Fruit fly (Drosophila melanogaster): ENCODE results near the gene lectin-22C.

Gene lectin-22C

dm6 chr2L:2013836-2014434 is 23.1 kb downstream of the lectin-22C start:
- TF ChIP-seq noc (tag; optimal IDR thresholded peaks at IDR 0.05) = no peak

DNA sequence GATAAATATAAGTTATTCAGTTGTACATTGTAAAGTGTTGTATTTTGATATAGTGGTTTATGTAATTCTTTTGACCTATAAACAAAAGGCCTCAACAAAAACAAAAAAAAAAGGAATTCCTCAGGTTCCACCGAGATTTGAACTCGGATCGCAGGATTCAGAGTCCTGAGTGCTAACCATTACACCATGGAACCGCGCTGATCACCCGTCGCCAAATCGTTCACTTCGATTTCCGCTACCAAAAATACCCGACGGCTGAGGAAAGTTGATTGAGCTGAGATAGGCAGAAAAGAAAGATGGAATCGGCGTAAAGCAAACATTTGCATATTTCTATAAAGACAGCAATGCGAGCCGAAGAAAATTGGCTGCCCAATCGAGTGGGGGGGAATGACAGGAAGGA is 24.0 kb downstream of the lectin-22C start:
- TF ChIP-seq noc (tag; optimal IDR thresholded peaks at IDR 0.05) = no peak

DNA sequence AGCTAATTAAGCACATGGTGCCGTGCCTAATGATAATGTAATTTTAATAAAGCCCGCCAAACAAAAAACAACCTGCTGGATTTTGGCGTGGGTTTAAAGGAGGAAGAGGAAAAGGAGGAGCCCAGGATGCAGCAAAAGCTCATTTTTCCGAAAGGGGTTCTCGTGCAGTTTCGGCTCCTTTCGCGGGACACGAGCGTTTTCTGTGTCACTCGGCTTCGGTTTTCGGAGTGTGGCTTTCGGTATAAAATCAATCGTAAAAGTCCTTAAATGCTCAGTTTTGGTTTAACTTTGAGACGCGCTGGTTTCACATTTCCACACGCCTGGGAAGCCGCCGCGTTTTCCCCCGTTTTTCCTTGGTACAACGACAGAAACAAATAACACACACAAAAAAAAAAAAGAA is 25.6 kb downstream of the lectin-22C start:
- no peak for TF ChIP-seq noc (tag; optimal IDR thresholded peaks at IDR 0.05)

DNA sequence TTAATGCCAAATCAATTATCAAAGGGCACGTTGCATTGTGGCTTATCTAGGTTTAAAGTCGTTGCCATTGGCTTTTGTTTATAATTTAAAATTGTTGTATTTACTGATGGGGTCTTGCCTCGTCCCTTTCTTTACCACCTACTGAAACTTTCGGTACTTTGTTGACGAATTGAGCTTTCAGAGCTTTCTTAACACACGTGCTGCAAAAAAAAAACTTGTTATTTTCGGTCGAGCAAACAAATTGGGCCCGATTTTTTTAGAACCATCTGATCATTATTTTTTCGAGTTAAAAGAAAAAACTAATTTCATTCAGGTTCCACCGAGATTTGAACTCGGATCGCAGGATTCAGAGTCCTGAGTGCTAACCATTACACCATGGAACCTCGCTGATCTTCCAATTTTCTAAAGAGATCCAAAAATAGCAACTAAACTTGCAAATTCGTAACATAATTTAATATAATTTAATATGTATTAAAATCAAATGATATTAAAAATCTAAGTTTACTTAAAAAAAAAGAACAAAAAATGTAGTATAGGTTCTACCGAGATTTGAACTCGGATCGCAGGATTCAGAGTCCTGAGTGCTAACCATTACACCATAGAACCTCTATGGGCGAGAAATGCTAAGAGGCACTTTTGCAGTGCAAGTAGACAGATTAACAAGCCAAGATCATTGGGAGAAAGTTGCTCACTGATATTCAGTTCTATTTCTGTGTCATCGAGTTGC is 26.6 kb downstream of the lectin-22C start:
- peak; percentile 19 for TF ChIP-seq noc (tag; optimal IDR thresholded peaks at IDR 0.05)

- TF ChIP-seq noc (tag; optimal IDR thresholded peaks at IDR 0.05) = no peak
These were observed 27.8 kb downstream of the lectin-22C start, which contains the start of gene CG4238 for dm6 chr2L:2008980-2009954. TSS of gene CG4238 (plus strand) at chr2L:2009859.

DNA sequence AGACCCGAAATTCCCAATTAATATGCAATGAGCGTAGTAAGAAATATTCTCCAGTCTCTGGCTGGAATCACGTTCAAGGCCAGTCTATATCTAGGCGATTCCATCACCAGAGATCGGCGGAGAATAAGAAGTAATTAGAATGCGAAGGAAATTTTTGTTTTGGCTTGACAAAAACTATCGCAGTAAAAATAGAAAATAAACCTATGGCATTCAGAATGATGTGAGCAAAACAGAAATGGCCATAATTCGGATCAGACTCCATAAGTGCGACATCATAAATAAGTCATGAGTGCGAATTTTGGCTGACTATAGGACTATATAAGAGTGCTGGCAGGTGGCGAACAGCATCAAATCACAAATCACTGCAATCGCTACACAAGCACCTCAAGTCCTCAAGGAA is 29.0 kb downstream of the lectin-22C start, which contains the start of gene Nplp4:
Gene Nplp4, plus strand, starts transcription at position 301 of the 400 bp plus-strand sequence.
- no peak for TF ChIP-seq noc (tag; optimal IDR thresholded peaks at IDR 0.05)

DNA sequence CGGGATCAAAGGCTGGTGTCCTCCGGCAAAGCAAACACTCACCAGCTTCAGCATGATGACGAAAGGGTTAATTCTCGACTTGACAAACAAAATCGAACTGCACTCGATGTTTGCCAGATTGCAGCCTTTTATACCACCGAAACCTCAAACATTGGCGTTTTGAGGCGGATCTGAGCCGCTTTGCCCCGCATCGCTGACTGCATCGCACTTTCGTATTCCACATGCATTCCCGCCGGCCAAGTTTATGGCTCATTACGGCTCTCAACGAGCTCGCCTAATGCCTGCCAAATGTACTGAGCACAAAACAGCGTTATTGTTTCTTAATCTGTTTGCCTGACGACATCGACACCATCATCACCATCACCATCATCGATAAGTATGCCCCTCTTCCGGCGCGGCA is 30.0 kb downstream of the lectin-22C start, which contains the start of gene CG15353:
Gene CG15353, minus strand, starts transcription at position 101 of the 400 bp plus-strand sequence.
- TF ChIP-seq noc (tag; optimal IDR thresholded peaks at IDR 0.05) = no peak

dm6 chr2L:2006082-2006669 is 30.9 kb downstream of the lectin-22C start, which contains the start of gene CG33543:
TSS of gene CG33543 (minus strand) at chr2L:2006313.
- TF ChIP-seq noc (tag; optimal IDR thresholded peaks at IDR 0.05) = no peak

DNA sequence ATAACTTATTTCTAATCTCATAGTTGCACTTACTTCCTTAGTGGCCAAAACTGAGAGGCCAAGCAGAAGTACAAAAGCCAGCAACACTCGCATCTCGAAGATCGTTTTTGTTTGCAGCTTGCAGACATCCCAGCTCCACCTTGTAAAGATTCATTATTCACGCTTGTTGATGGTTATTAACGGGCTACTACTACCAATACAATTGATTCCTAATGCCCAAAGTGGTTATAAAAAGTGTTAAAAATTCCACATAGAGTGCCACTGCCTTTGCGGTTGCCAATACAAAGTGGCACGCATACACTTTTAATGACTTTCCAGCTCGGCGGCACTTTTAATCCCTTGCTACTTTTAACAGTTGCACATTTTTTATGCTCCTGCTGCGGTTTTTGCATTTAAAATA is 45.0 kb downstream of the lectin-22C start, which contains the start of gene Obp22a:
Gene Obp22a, minus strand, starts transcription at position 101 of the 400 bp plus-strand sequence.
- no peak for TF ChIP-seq noc (tag; optimal IDR thresholded peaks at IDR 0.05)

DNA sequence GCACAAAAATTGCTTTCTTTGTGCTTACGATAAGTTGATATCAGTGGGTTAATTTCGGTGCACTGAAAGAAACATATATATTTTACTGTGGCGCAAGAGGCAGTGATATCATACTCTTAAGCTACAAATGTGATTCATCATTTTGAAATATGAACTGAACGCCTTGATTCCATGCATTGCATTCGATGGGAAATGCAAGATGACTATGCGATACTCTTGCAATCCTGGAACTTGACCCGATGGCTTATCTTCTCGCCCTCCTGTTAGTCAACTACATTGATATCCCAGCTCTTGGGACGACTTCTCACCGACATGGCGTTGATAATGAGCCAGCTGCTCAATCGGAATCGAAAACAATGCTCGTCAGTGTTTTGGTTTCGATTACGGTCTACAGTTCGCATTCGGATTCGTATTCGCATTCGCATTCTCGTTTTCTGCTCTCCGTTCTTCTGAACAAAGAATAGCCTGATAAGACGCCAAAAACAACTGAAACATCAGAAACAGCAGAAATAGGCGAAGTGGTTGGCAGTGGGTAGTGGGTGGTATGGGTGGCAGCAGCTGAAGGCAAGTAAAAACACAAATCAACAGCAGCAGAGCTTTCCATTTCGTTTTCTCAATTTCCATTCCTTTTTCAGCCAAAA is 47.7 kb downstream of the lectin-22C start:
- peak; percentile 28 for TF ChIP-seq noc (tag; optimal IDR thresholded peaks at IDR 0.05)

DNA sequence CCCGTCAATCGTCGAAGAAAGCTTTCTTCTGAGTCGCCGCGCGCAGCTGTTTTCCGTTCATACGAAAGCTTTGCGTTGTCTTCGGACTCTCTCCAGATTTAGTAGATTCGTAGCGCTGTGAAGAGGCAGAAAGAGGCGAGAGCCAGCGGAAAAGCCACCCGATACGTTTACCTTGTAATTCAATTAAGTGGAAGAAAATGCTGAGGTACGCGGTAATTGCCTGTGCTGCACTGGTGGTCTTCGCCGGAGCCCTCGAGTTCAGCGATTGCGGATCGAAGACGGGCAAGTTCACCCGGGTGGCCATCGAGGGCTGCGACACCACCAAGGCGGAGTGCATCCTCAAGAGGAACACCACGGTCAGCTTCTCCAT is 48.9 kb downstream of the lectin-22C start, which contains the start of gene Npc2a:
Gene Npc2a, plus strand, starts transcription at position 99 of the 370 bp plus-strand sequence.
- no peak for TF ChIP-seq noc (tag; optimal IDR thresholded peaks at IDR 0.05)

- no peak for TF ChIP-seq noc (tag; optimal IDR thresholded peaks at IDR 0.05)
These were observed 49.5 kb downstream of the lectin-22C start, which contains the start of gene Got2 for dm6 chr2L:1987434-1988191. TSS of gene Got2 (minus strand) at chr2L:1987758.

Data from whole organism, larva.